Fruit fly (Drosophila melanogaster) whole organism, embryonic: ENCODE measurements around the gene CG42393.

Experiments used
- CG11504 ChIP-seq: fragments of 200-800 bp; sonication (Bioruptor generic); optimal IDR thresholded peaks from 3 replicates; lab custom pipeline; 2019; ENCODE audit warnings: missing biosample characterization, mild to moderate bottlenecking, missing genetic modification characterization, moderate library complexity
- CG14667 ChIP-seq: fragments of 200-800 bp; sonication (Bioruptor generic); IDR thresholded peaks from 2 replicates; pipeline ENCODE4 v1.3.6; 2022; ENCODE audit warnings: missing biosample characterization, missing genetic modification characterization
- CG3281 ChIP-seq: fragments of 200-800 bp; sonication (Bioruptor generic); optimal IDR thresholded peaks from 3 replicates; lab custom pipeline; 2017; ENCODE audit warnings: missing biosample characterization, mild to moderate bottlenecking, missing genetic modification characterization
- CG5245 ChIP-seq: fragments of 200-800 bp; sonication (Bioruptor generic); optimal IDR thresholded peaks from 3 replicates; lab custom pipeline; 2016; ENCODE audit warnings: missing biosample characterization, missing genetic modification characterization
- Camta ChIP-seq: fragments of 200-800 bp; sonication (Bioruptor generic); optimal IDR thresholded peaks from 2 replicates; lab custom pipeline; 2016; ENCODE audit warnings: missing biosample characterization, missing genetic modification characterization
- Doc3 ChIP-seq: fragments of 200-800 bp; sonication (Bioruptor generic); IDR thresholded peaks from 3 replicates; pipeline ENCODE4 v1.3.6; 2022; ENCODE audit warnings: missing biosample characterization, missing genetic modification characterization; ENCODE audit not compliant: partially characterized antibody
- h ChIP-seq: fragments of >200 bp; optimal IDR thresholded peaks from 2 replicates; lab custom pipeline; 2017
- inv ChIP-seq: fragments of 200-800 bp; sonication (Bioruptor generic); IDR thresholded peaks from 2 replicates; pipeline ENCODE4 v1.3.6; 2022; ENCODE audit warnings: missing biosample characterization, missing genetic modification characterization; ENCODE audit not compliant: partially characterized antibody
- trh ChIP-seq: fragments of 200-800 bp; sonication (Bioruptor generic); optimal IDR thresholded peaks from 2 replicates; lab custom pipeline; 2016; ENCODE audit warnings: missing biosample characterization, missing genetic modification characterization

dm6 chr3L:18061713-18062365, 19.3 kb downstream of the CG42393 start:
- no peak for TF ChIP-seq CG11504
- TF ChIP-seq CG3281 (GFP tag; lab: Kevin White, UChicago), result no peak
- no peak for TF ChIP-seq CG5245 (GFP tag; lab: Kevin White, UChicago)
- no peak for TF ChIP-seq Doc3 (GFP tag; lab: Robert Waterston, UW)
- no peak for TF ChIP-seq Camta (GFP tag; lab: Kevin White, UChicago)
- no peak for TF ChIP-seq inv (GFP tag; lab: Robert Waterston, UW)
- no peak for TF ChIP-seq CG14667 (GFP tag; lab: Robert Waterston, UW)
- no peak for TF ChIP-seq h (lab: Kevin White, UChicago)
- no peak for TF ChIP-seq trh (GFP tag; lab: Kevin White, UChicago)
